Worm (Caenorhabditis elegans) whole organism, L4 larva: ENCODE data around the gene Y102A11A.5.

Experiments
- F10B5.3 ChIP-seq: sonication (generic microtip); optimal IDR thresholded peaks from 2 replicates; lab custom pipeline; 2016; ENCODE audit warnings: mild to moderate bottlenecking, missing genetic modification characterization, missing compliant biosample characterization
- R02D3.7 ChIP-seq: fragments of 150-350 bp; sonication (generic microtip); optimal IDR thresholded peaks from 3 replicates; lab custom pipeline; 2014; ENCODE audit warnings: missing biosample characterization, missing genetic modification characterization
- T20F7.1 ChIP-seq: fragments of 200-800 bp; sonication (Bioruptor generic); optimal IDR thresholded peaks from 2 replicates; lab custom pipeline; 2018; ENCODE audit warnings: mild to moderate bottlenecking, missing genetic modification characterization, missing compliant biosample characterization
- T26A8.4 ChIP-seq: fragments of 200-800 bp; sonication (Bioruptor generic); IDR thresholded peaks from 2 replicates; pipeline ENCODE4 v1.3.6; 2022; ENCODE audit warnings: missing genetic modification characterization, missing compliant biosample characterization
- ZK337.2 ChIP-seq: fragments of 200-800 bp; sonication (Bioruptor generic); IDR thresholded peaks from 2 replicates; pipeline ENCODE4 v1.3.6; 2022; ENCODE audit warnings: missing genetic modification reagents, missing genetic modification characterization, missing compliant biosample characterization
- ceh-20 ChIP-seq: fragments of 200-800 bp; sonication (Bioruptor generic); IDR thresholded peaks from 2 replicates; pipeline ENCODE4 v1.3.6; 2022; ENCODE audit warnings: missing genetic modification reagents, missing genetic modification characterization, missing compliant biosample characterization
- ceh-28 ChIP-seq: fragments of 150-350 bp; optimal IDR thresholded peaks from 2 replicates; lab custom pipeline; 2014; ENCODE audit warnings: missing biosample characterization, missing genetic modification reagents, missing genetic modification characterization
- ceh-32 ChIP-seq: sonication (generic microtip); optimal IDR thresholded peaks from 2 replicates; lab custom pipeline; 2016; ENCODE audit warnings: mild to moderate bottlenecking, missing genetic modification characterization, missing compliant biosample characterization; ENCODE audit not compliant: poor library complexity
- ces-1 ChIP-seq: fragments of 150-350 bp; sonication (generic microtip); optimal IDR thresholded peaks from 4 replicates; lab custom pipeline; 2014; ENCODE audit warnings: missing biosample characterization, missing genetic modification reagents, missing genetic modification characterization
- daf-12 ChIP-seq: fragments of 150-350 bp; optimal IDR thresholded peaks from 2 replicates; lab custom pipeline; 2014; ENCODE audit warnings: missing biosample characterization, missing genetic modification reagents, missing genetic modification characterization
- daf-16 ChIP-seq, 3 experiments: sonication (generic microtip); optimal IDR thresholded peaks; 2 replicates each; lab custom pipeline; 2016 to 2017; ENCODE audit warnings: missing genetic modification characterization in 3 of 3, missing genetic modification reagents in 3 of 3, mild to moderate bottlenecking in 2 of 3, missing compliant biosample characterization in 2 of 3, missing biosample characterization in 1 of 3, moderate library complexity in 1 of 3
- daf-19 ChIP-seq: fragments of 200-800 bp; sonication (Bioruptor generic); conservative IDR thresholded peaks from 2 replicates; pipeline ENCODE4 v1.3.6; 2022; ENCODE audit warnings: missing genetic modification characterization, missing compliant biosample characterization
- daf-8 ChIP-seq: fragments of 200-800 bp; sonication (Bioruptor generic); IDR thresholded peaks from 2 replicates; pipeline ENCODE4 v1.3.6; 2022; ENCODE audit warnings: missing genetic modification characterization, missing compliant biosample characterization
- dmd-9 ChIP-seq: fragments of 200-800 bp; sonication (Bioruptor generic); IDR thresholded peaks from 2 replicates; pipeline ENCODE4 v1.3.6; 2022; ENCODE audit warnings: missing genetic modification reagents, missing genetic modification characterization, missing compliant biosample characterization
- dpl-1 ChIP-seq: fragments of 150-350 bp; optimal IDR thresholded peaks from 2 replicates; lab custom pipeline; 2014; ENCODE audit warnings: missing biosample characterization, missing genetic modification reagents, missing genetic modification characterization
- dve-1 ChIP-seq: sonication (generic microtip); optimal IDR thresholded peaks from 2 replicates; lab custom pipeline; 2017; ENCODE audit warnings: antibody characterized with exemption, mild to moderate bottlenecking, missing genetic modification characterization, missing compliant biosample characterization; ENCODE audit not compliant: insufficient read depth
- hlh-11 ChIP-seq: fragments of 200-800 bp; sonication (Bioruptor generic); optimal IDR thresholded peaks from 2 replicates; lab custom pipeline; 2018; ENCODE audit warnings: mild to moderate bottlenecking, missing genetic modification characterization, missing compliant biosample characterization
- hlh-30 ChIP-seq: sonication (generic microtip); optimal IDR thresholded peaks from 2 replicates; lab custom pipeline; 2017; ENCODE audit warnings: antibody characterized with exemption, mild to moderate bottlenecking, missing genetic modification characterization, missing compliant biosample characterization; ENCODE audit not compliant: insufficient read depth
- hmg-1.1 ChIP-seq: fragments of 200-800 bp; sonication (Bioruptor generic); IDR thresholded peaks from 2 replicates; pipeline ENCODE4 v1.3.6; 2022; ENCODE audit warnings: missing genetic modification reagents, missing genetic modification characterization, missing compliant biosample characterization
- jun-1 ChIP-seq: fragments of 150-350 bp; optimal IDR thresholded peaks from 2 replicates; lab custom pipeline; 2014; ENCODE audit warnings: missing biosample characterization, missing genetic modification reagents, missing genetic modification characterization
- lim-7 ChIP-seq: fragments of 200-800 bp; sonication (Bioruptor generic); IDR thresholded peaks from 2 replicates; pipeline ENCODE4 v1.3.6; 2022; ENCODE audit warnings: missing genetic modification characterization, missing compliant biosample characterization
- lin-1 ChIP-seq: fragments of 200-800 bp; sonication (Bioruptor generic); IDR thresholded peaks from 2 replicates; pipeline ENCODE4 v1.3.6; 2022; ENCODE audit warnings: missing genetic modification reagents, missing genetic modification characterization, missing compliant biosample characterization
- lin-39 ChIP-seq: fragments of 150-350 bp; optimal IDR thresholded peaks from 2 replicates; lab custom pipeline; 2014; ENCODE audit warnings: missing biosample characterization, missing genetic modification reagents, missing genetic modification characterization
- lsy-2 ChIP-seq, 2 experiments: fragments of 150-350 bp in 1 of 2; sonication (generic microtip) in 1 of 2; optimal IDR thresholded peaks; 2 replicates each; lab custom pipeline; 2014 to 2017; ENCODE audit warnings: missing biosample characterization in 2 of 2, missing genetic modification characterization in 2 of 2
- mdl-1 ChIP-seq, 2 experiments: fragments of 150-350 bp in 1 of 2; sonication (generic microtip) in 1 of 2; optimal IDR thresholded peaks; 2 replicates each; lab custom pipeline; 2014 to 2017; ENCODE audit warnings: missing biosample characterization in 2 of 2, missing genetic modification characterization in 2 of 2
- mdt-29 ChIP-seq: fragments of 200-800 bp; sonication (Bioruptor generic); IDR thresholded peaks from 2 replicates; pipeline ENCODE4 v1.3.6; 2022; ENCODE audit warnings: missing genetic modification reagents, missing genetic modification characterization, missing compliant biosample characterization
- mep-1 ChIP-seq: fragments of 150-350 bp; sonication (generic microtip); optimal IDR thresholded peaks from 3 replicates; lab custom pipeline; 2014; ENCODE audit warnings: missing biosample characterization, missing genetic modification characterization
- mes-2 ChIP-seq: sonication (generic microtip); optimal IDR thresholded peaks from 2 replicates; lab custom pipeline; 2016; ENCODE audit warnings: missing genotype, mild to moderate bottlenecking, missing genetic modification characterization, missing compliant biosample characterization; ENCODE audit not compliant: poor library complexity, severe bottlenecking
- nhr-102 ChIP-seq: sonication (generic microtip); optimal IDR thresholded peaks from 2 replicates; lab custom pipeline; 2016; ENCODE audit warnings: mild to moderate bottlenecking, missing genetic modification characterization, moderate library complexity, missing compliant biosample characterization
- nhr-11 ChIP-seq: fragments of 150-350 bp; optimal IDR thresholded peaks from 2 replicates; lab custom pipeline; 2014; ENCODE audit warnings: missing biosample characterization, missing genetic modification characterization
- nhr-237 ChIP-seq: sonication (generic microtip); optimal IDR thresholded peaks from 2 replicates; lab custom pipeline; 2017; ENCODE audit warnings: missing biosample characterization, missing genetic modification characterization
- nhr-25 ChIP-seq: sonication (generic microtip); optimal IDR thresholded peaks from 2 replicates; lab custom pipeline; 2017; ENCODE audit warnings: missing genetic modification characterization, mild to moderate bottlenecking, missing compliant biosample characterization, antibody characterized with exemption, moderate library complexity, borderline replicate concordance; ENCODE audit not compliant: insufficient read depth
- nhr-28 ChIP-seq: fragments of 150-350 bp; optimal IDR thresholded peaks from 2 replicates; lab custom pipeline; 2014; ENCODE audit warnings: missing biosample characterization, missing genetic modification characterization
- nhr-42 ChIP-seq: fragments of 200-800 bp; sonication (Bioruptor generic); IDR thresholded peaks from 2 replicates; pipeline ENCODE4 v1.3.6; 2022; ENCODE audit warnings: missing genetic modification characterization, missing compliant biosample characterization
- nhr-48 ChIP-seq: sonication (generic microtip); optimal IDR thresholded peaks from 2 replicates; lab custom pipeline; 2016; ENCODE audit warnings: mild to moderate bottlenecking, missing genetic modification characterization, missing compliant biosample characterization
- nhr-6 ChIP-seq: fragments of 150-350 bp; optimal IDR thresholded peaks from 2 replicates; lab custom pipeline; 2014; ENCODE audit warnings: missing biosample characterization, missing genetic modification characterization
- nhr-76 ChIP-seq: fragments of 150-350 bp; optimal IDR thresholded peaks from 2 replicates; lab custom pipeline; 2014; ENCODE audit warnings: missing biosample characterization, missing genetic modification characterization
- nhr-77 ChIP-seq: fragments of 150-350 bp; optimal IDR thresholded peaks from 2 replicates; lab custom pipeline; 2014; ENCODE audit warnings: missing biosample characterization, missing genetic modification characterization
- pha-4 ChIP-seq, 2 experiments: fragments of 150-350 bp in 1 of 2; fragments of 200-800 bp in 1 of 2; sonication (Bioruptor generic) in 1 of 2; IDR thresholded peaks in 1 of 2; optimal IDR thresholded peaks in 1 of 2; 2 replicates each; pipeline versions ENCODE4 v1.3.6 to Lab custom; 2014 to 2022; ENCODE audit warnings: missing genetic modification characterization in 2 of 2, missing genetic modification reagents in 2 of 2, missing biosample characterization in 1 of 2, missing compliant biosample characterization in 1 of 2
- php-3 ChIP-seq: fragments of 200-800 bp; sonication (Bioruptor generic); IDR thresholded peaks from 2 replicates; pipeline ENCODE4 v1.3.6; 2022; ENCODE audit warnings: missing genetic modification reagents, missing genetic modification characterization, missing compliant biosample characterization
- pqm-1 ChIP-seq: sonication (generic microtip); optimal IDR thresholded peaks from 2 replicates; lab custom pipeline; 2017; ENCODE audit warnings: missing biosample characterization, missing genetic modification characterization
- set-16 ChIP-seq: fragments of 200-800 bp; sonication (Bioruptor generic); IDR thresholded peaks from 2 replicates; pipeline ENCODE4 v1.3.6; 2022; ENCODE audit warnings: missing genetic modification reagents, missing genetic modification characterization, missing compliant biosample characterization
- skn-1 ChIP-seq: fragments of 150-350 bp; optimal IDR thresholded peaks from 2 replicates; lab custom pipeline; 2014; ENCODE audit warnings: missing biosample characterization, missing genetic modification characterization
- snpc-4 ChIP-seq: fragments of 150-350 bp; optimal IDR thresholded peaks from 2 replicates; lab custom pipeline; 2014; ENCODE audit warnings: missing biosample characterization, missing genetic modification characterization
- spr-3 ChIP-seq: fragments of 200-800 bp; sonication (Bioruptor generic); optimal IDR thresholded peaks from 2 replicates; lab custom pipeline; 2018; ENCODE audit warnings: mild to moderate bottlenecking, missing genetic modification characterization, missing compliant biosample characterization
- vab-7 ChIP-seq: fragments of 200-800 bp; sonication (Bioruptor generic); IDR thresholded peaks from 2 replicates; pipeline ENCODE4 v1.3.6; 2022; ENCODE audit warnings: missing genetic modification reagents, missing genetic modification characterization, missing compliant biosample characterization
- zag-1 ChIP-seq: fragments of 150-350 bp; optimal IDR thresholded peaks from 2 replicates; lab custom pipeline; 2014; ENCODE audit warnings: missing biosample characterization, missing genetic modification characterization
- zfp-3 ChIP-seq: fragments of 200-800 bp; sonication (Bioruptor generic); conservative IDR thresholded peaks from 2 replicates; pipeline ENCODE4 v1.3.6; 2022; ENCODE audit warnings: missing genetic modification reagents, missing genetic modification characterization, missing compliant biosample characterization
- zip-2 ChIP-seq: fragments of 150-350 bp; optimal IDR thresholded peaks from 2 replicates; lab custom pipeline; 2014; ENCODE audit warnings: missing biosample characterization, missing genetic modification characterization

Y102A11A.5 gene

ce11 chrX:2070418-2070996, 39.1 kb upstream of the Y102A11A.5 start, which contains the start of gene acl-4 (continued):
- TF ChIP-seq dve-1 (tag; lab: Kevin White, UChicago): peak; percentile 17
- no peak for TF ChIP-seq skn-1 (tag; lab: Kevin White, UChicago)
- TF ChIP-seq ceh-32 (tag; lab: Kevin White, UChicago): no peak
- no peak for TF ChIP-seq ceh-20 (GFP tag; lab: Robert Waterston, UW)
- TF ChIP-seq daf-12 (tag; lab: Kevin White, UChicago): no peak
- no peak for TF ChIP-seq nhr-48 (tag; lab: Kevin White, UChicago)
- no peak for TF ChIP-seq vab-7
- no peak for TF ChIP-seq spr-3 (GFP tag; lab: Kevin White, UChicago)
- TF ChIP-seq R02D3.7 (tag; lab: Kevin White, UChicago): no peak
- no peak for TF ChIP-seq ces-1 (GFP tag; lab: Kevin White, UChicago)
- no peak for TF ChIP-seq lsy-2 (tag; optimal IDR thresholded peaks at IDR 0.05; lab: Kevin White, UChicago)
- TF ChIP-seq lin-39: no peak
- no peak for TF ChIP-seq lim-7 (GFP tag; lab: Robert Waterston, UW)
- TF ChIP-seq mep-1 (tag; lab: Kevin White, UChicago): no peak
- TF ChIP-seq daf-8: no peak
- no peak for TF ChIP-seq mdt-29 (GFP tag; lab: Robert Waterston, UW)
- peak; percentile 3 for TF ChIP-seq hlh-11
- TF ChIP-seq snpc-4 (tag; lab: Kevin White, UChicago): no peak
- no peak for TF ChIP-seq zfp-3 (GFP tag; lab: Robert Waterston, UW)
- TF ChIP-seq pha-4 (GFP tag; IDR thresholded peaks at IDR 0.05; lab: Robert Waterston, UW): no peak
- TF ChIP-seq pha-4 (tag; optimal IDR thresholded peaks at IDR 0.05; lab: Kevin White, UChicago): no peak
- TF ChIP-seq nhr-25 (tag; lab: Kevin White, UChicago): no peak
- no peak for TF ChIP-seq dpl-1 (GFP tag; lab: Kevin White, UChicago)
- TF ChIP-seq zip-2 (tag; lab: Kevin White, UChicago): no peak
- no peak for TF ChIP-seq daf-16 (GFP tag; optimal IDR thresholded peaks at IDR 0.05; lab: Kevin White, UChicago)
- peak; percentile 47 for TF ChIP-seq daf-16 (tag; optimal IDR thresholded peaks at IDR 0.05; lab: Kevin White, UChicago)
- peak; percentile 44 for TF ChIP-seq nhr-28 (tag; lab: Kevin White, UChicago)
- TF ChIP-seq zag-1: no peak
- no peak for TF ChIP-seq lin-1 (GFP tag; lab: Robert Waterston, UW)
- TF ChIP-seq T20F7.1 (GFP tag; lab: Kevin White, UChicago): no peak
- no peak for TF ChIP-seq nhr-11 (tag; lab: Kevin White, UChicago)
- no peak for TF ChIP-seq F10B5.3 (tag; lab: Kevin White, UChicago)
- TF ChIP-seq jun-1 (tag; lab: Kevin White, UChicago): no peak
- TF ChIP-seq ZK337.2 (GFP tag; lab: Robert Waterston, UW): no peak

- TF ChIP-seq daf-19 (GFP tag; lab: Robert Waterston, UW): no peak
- TF ChIP-seq nhr-25 (tag; lab: Kevin White, UChicago): no peak
- TF ChIP-seq set-16 (GFP tag; lab: Robert Waterston, UW): no peak
- peak in 1 of 2 experiments; percentile 17 for TF ChIP-seq mdl-1 (tag; optimal IDR thresholded peaks at IDR 0.05; lab: Kevin White, UChicago)
- no peak for TF ChIP-seq hmg-1.1 (GFP tag; lab: Robert Waterston, UW)
- TF ChIP-seq mep-1 (tag; lab: Kevin White, UChicago): no peak
- no peak for TF ChIP-seq T26A8.4
- TF ChIP-seq hlh-30 (tag; lab: Kevin White, UChicago): no peak
- no peak for TF ChIP-seq lin-39
- TF ChIP-seq nhr-237 (tag; lab: Kevin White, UChicago): no peak
- peak; percentile 59 for TF ChIP-seq nhr-77 (tag; lab: Kevin White, UChicago)
- TF ChIP-seq ceh-20 (GFP tag; lab: Robert Waterston, UW): no peak
- no peak for TF ChIP-seq nhr-6 (tag; lab: Kevin White, UChicago)
- TF ChIP-seq nhr-76 (tag; lab: Kevin White, UChicago): no peak
- TF ChIP-seq php-3 (GFP tag; lab: Robert Waterston, UW): no peak
- no peak for TF ChIP-seq dmd-9 (GFP tag; lab: Robert Waterston, UW)
- TF ChIP-seq pqm-1: peak; percentile 51
- no peak for TF ChIP-seq jun-1 (tag; lab: Kevin White, UChicago)
- TF ChIP-seq nhr-28 (tag; lab: Kevin White, UChicago): peak; percentile 58
- TF ChIP-seq mes-2 (tag; lab: Kevin White, UChicago): peak; percentile 4
- TF ChIP-seq nhr-102: no peak
- no peak for TF ChIP-seq nhr-42 (GFP tag; lab: Robert Waterston, UW)
- TF ChIP-seq ceh-28: no peak
Measured at ce11 chrX:2068294-2068693, 36.9 kb upstream of the Y102A11A.5 start.
